Fruit fly (Drosophila melanogaster) Kc167 (cell line): ENCODE results near the gene meru.

ENCODE experiments used
- Myc ChIP-seq: fragments of >200 bp; optimal IDR thresholded peaks from 2 replicates; lab custom pipeline; 2017; ENCODE audit warnings: missing external identifiers
- Sin3A ChIP-seq: fragments of >200 bp; optimal IDR thresholded peaks from 2 replicates; lab custom pipeline; 2018; ENCODE audit warnings: missing external identifiers
- h ChIP-seq: fragments of >200 bp; optimal IDR thresholded peaks from 3 replicates; lab custom pipeline; 2018; ENCODE audit warnings: missing external identifiers
- insv ChIP-seq: fragments of >200 bp; optimal IDR thresholded peaks from 3 replicates; lab custom pipeline; 2018; ENCODE audit warnings: missing external identifiers
- psq ChIP-seq: fragments of >200 bp; optimal IDR thresholded peaks from 2 replicates; lab custom pipeline; 2017; ENCODE audit warnings: missing external identifiers
- ttk ChIP-seq: sonication (Bioruptor generic); optimal IDR thresholded peaks from 2 replicates; lab custom pipeline; 2017; ENCODE audit warnings: missing external identifiers

meru gene

DNA sequence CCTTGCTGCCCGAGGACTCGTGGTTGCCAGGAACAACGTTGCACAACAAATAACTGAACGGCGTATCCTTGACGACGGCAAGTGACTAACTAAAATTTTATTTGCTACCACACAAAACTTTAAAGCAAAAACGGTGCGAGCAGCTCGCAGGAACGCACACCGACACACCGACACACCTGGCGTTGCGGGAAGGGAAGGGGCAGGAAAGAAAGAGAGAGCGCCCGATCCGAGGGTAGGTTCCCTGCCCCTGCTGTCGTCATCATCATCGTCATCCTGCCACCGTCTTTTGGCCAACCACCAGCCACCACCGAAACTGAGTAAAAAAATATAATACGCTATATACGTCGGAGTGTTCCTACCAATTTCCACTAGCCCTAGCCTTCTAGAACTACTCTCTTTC lies at the start of gene meru:
Gene meru (minus strand): TSS at position 101 of the 400 bp plus-strand sequence.
- TF ChIP-seq h (lab: Kevin White, UChicago) (no peak), psq (lab: Kevin White, UChicago) (no peak), Myc (lab: Kevin White, UChicago) (no peak), insv (lab: Kevin White, UChicago) (no peak), ttk (no peak), Sin3A (lab: Kevin White, UChicago) (no peak)

DNA sequence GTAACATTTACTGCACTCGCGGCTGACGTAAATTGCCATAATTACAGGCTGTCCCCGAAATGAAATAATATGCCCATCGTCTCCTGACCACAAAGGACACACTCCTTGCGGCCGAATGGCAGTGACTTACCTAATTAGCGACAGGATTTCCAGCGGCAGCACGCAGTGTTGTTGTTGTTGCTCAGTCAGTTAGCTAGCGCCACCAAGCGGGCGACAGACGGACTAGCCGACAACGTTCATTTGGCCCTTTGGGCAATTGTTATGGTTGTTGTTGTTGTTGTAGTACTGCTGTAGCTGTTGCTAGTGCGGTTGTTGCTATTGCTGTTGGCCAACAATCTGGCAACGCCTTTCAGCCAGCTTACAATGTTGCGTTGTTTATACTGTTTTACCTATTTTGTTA lies 49.6 kb upstream of the meru start:
- TF ChIP-seq insv (lab: Kevin White, UChicago): no peak

DNA sequence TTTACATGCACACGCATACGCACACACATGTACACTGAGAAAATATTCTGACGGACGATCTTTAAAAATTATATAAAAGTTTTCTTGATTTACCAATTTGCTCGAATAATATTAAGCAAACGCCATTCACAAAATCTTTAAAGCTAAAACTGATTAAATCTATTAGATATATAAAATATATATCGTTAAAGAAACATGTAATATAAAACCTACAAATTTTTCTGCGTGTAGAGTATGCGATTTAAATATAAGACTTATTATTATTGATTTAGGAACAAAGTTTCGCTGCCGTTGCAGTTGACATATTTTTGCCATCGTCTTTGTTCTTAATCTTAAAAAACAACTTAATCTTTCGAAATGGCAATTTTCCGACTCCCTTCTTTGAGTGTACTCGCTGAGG lies 33.7 kb upstream of the meru start:
- no peak for TF ChIP-seq ttk
- TF ChIP-seq Sin3A (lab: Kevin White, UChicago): no peak
- no peak for TF ChIP-seq Myc (lab: Kevin White, UChicago)
- TF ChIP-seq h (lab: Kevin White, UChicago): no peak
- no peak for TF ChIP-seq psq (lab: Kevin White, UChicago)
- no peak for TF ChIP-seq insv (lab: Kevin White, UChicago)

DNA sequence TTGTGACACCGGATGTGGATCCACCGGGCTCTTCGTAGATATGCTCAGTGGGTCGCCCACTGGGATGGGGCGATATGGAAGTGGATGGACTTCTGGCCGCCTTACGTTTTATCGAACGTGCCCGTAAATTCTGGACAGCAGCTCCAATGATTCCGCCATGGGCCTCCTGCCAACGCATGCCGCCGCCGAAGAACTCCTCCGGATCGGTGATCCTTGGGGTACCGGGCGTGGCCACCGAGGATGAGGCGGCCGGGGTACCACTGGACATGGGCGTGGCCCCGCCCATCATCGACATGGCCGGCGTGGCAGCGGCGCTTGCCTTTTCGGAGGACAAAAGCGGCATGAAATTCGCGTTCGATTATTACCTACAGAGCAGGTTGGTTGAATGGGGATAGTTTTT lies 12.2 kb upstream of the meru start:
- TF ChIP-seq Sin3A (lab: Kevin White, UChicago) (no peak), ttk (no peak), Myc (lab: Kevin White, UChicago) (no peak), h (lab: Kevin White, UChicago) (no peak), psq (lab: Kevin White, UChicago) (no peak), insv (lab: Kevin White, UChicago) (no peak)

DNA sequence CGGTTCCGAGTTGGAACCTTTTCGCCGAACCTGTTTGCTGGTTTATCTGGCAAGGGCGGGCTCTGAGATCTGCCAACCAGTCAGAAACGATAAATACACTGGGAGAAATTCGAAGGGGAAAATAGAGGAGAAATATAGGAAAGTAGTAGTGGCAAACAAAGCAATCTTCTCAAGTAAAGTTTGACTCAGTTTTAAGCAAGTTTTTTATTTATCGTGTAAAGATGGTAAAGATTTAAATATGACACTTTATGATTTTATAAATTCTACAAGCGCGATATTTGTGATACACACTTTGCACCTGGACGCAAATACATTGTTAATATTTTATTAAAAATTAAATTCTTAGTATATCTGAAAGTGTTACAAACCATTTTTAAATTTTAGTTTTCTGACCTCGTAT lies 3.8 kb upstream of the meru start:
- TF ChIP-seq psq (lab: Kevin White, UChicago) (no peak), ttk (no peak), h (lab: Kevin White, UChicago) (no peak), insv (lab: Kevin White, UChicago) (no peak), Sin3A (lab: Kevin White, UChicago) (no peak), Myc (lab: Kevin White, UChicago) (no peak)

DNA sequence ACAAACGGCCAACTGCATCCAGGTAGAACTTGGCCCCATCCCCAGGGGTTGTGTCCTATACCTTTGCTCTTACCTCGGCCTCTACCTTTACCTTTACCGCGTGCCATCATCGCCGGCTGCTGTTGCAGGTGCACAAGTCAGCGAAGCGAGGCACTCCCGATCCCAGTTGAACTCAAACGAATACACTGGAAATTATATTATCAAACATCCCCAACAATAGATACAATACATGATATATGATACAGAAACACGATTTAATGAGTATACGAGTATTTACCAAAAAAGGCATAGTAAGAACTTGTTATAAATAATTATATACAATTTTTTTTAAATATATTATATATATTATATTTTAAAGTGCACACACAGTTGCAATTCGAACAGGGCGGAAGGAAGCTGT lies 3.4 kb upstream of the meru start:
- TF ChIP-seq psq (lab: Kevin White, UChicago) (no peak), Sin3A (lab: Kevin White, UChicago) (no peak), insv (lab: Kevin White, UChicago) (no peak), Myc (lab: Kevin White, UChicago) (no peak), h (lab: Kevin White, UChicago) (no peak), ttk (no peak)

DNA sequence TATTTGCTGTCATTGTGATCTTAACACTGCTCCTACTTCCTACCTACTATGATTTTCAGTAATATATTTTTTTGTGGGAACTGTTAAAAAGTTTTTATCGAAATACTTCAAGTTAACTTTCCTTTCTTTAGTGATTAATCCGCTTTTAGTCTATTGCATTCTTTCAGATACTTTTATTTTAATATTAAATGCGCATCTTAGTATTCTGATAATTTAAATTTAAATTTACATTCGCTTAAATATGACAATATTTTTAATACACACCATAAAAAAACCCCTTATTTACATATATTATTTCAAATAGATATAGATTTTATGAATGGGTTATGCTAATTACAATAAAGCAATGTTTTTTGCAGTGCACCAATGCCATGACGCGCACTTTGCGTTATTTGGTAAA lies 715 bp upstream of the meru start:
- TF ChIP-seq insv (lab: Kevin White, UChicago) (no peak), ttk (no peak), Myc (lab: Kevin White, UChicago) (no peak), h (lab: Kevin White, UChicago) (no peak), psq (lab: Kevin White, UChicago) (no peak), Sin3A (lab: Kevin White, UChicago) (no peak)

DNA sequence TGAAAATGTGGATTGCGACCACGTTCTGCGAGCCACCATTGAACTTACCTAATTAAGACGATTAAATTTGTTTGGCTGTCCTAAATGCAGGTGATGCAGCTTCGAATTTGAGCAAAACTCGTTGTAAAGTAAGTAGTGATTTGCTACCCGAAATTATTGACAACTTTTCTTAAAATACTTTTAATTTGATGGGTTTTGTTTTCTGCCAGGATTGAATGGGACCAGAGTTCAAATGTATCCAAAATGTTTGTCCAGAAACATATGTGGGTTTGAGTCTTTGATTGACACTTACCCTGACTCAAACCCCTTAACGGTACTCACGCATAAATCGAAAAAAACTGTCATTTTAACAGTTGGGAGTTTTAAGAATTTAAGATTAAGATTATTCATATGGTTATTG lies 6.7 kb downstream of the meru start, which contains the start of gene CG15715:
Gene CG15715 (minus strand): TSS at position 274 of the 400 bp plus-strand sequence.
- TF ChIP-seq psq (lab: Kevin White, UChicago) (no peak), insv (lab: Kevin White, UChicago) (no peak), ttk (no peak), Myc (lab: Kevin White, UChicago) (no peak), h (lab: Kevin White, UChicago) (no peak), Sin3A (lab: Kevin White, UChicago) (no peak)

DNA sequence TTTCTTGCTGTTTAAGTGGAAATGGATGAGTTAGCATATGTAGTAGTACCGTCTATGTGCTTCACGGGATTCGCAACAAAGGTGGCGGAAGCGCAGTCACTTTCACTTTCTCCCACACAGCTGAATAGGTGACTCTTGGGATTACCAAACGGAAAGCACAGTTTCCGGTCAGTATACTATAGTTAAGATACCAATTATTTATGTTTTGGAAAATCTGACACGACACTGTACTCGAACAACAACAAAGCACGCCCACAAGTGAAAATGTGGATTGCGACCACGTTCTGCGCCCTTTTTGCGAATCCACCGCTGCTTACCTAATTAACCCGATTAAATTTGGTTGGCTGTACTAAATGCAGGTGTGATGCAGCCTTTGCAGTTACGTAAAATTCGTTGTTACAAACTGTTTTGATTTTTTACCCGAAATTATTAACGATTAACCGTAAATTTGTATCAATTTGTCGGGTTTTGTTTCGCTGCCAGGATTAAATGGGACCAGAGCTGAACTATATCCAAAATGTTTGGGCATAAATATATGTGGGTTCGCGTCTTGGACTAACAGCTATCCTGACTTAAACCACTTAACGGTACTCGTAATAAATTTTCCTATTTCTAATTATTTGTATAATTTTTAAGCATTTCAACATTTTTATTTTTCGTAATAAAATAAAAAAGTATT lies 8.8 kb downstream of the meru start, which contains the start of gene CG18081:
Gene CG18081 (minus strand): TSS at position 512 of the 679 bp plus-strand sequence.
- no peak for TF ChIP-seq h (lab: Kevin White, UChicago)
- no peak for TF ChIP-seq Sin3A (lab: Kevin White, UChicago)
- TF ChIP-seq insv (lab: Kevin White, UChicago): no peak
- no peak for TF ChIP-seq ttk
- TF ChIP-seq Myc (lab: Kevin White, UChicago): no peak
- no peak for TF ChIP-seq psq (lab: Kevin White, UChicago)

DNA sequence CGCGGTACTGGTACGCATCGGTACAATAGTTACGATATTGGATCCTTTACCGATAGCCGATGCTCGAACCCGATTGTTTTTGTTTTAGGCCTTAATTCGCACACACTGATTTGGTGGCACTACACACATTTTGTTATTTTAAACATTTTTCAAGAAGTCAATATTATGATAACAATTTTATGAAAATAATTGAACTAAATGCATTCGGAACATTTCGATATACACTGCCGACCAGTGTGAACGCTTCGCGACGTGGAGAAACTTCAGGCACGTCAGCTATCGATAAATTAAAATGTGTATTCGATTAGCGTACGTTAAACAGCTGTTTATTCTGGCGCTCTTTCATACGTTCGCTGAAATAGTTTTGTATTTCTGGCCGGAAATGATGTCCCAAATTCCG lies 11.7 kb downstream of the meru start, which contains the start of gene CG12713:
Gene CG12713 (plus strand): TSS at position 319 of the 400 bp plus-strand sequence.
- TF ChIP-seq ttk: no peak
- TF ChIP-seq psq (lab: Kevin White, UChicago): no peak
- TF ChIP-seq h (lab: Kevin White, UChicago): no peak
- no peak for TF ChIP-seq Myc (lab: Kevin White, UChicago)
- no peak for TF ChIP-seq Sin3A (lab: Kevin White, UChicago)
- no peak for TF ChIP-seq insv (lab: Kevin White, UChicago)

DNA sequence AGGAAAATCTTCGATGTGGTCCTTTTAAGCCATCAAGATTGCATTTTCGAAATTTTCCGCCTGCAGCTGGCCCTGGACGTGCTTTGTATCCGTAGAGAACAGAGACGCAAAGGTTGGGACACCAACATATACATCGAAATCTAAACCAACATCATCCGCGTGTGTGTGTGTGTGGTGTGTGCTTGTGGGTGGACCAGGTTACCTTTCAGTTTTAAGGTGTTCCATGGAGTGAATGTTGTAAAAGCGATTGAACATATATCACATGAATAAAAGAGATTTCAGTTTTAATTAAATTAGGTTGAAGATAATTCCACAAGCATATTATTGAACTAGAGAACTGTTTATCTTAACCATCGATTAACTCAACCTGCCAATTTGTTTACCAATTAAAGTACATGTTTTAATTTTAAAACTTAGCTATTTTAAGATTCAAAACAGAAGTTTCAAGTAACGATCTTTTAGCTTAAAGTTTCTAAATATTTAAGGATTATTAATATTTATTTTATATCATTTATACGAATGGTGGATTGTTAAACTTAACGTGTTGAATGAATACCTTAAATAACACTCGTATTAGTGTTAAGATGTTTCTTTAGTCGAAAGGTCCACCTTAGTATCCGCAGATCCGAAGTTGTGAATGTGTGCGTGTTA lies 16.8 kb downstream of the meru start:
- no peak for TF ChIP-seq psq (lab: Kevin White, UChicago)
- TF ChIP-seq h (lab: Kevin White, UChicago): no peak
- no peak for TF ChIP-seq ttk
- TF ChIP-seq Myc (lab: Kevin White, UChicago): no peak
- no peak for TF ChIP-seq Sin3A (lab: Kevin White, UChicago)
- TF ChIP-seq insv (lab: Kevin White, UChicago): no peak
